Fruit fly (Drosophila melanogaster): Measurements from ENCODE around the gene Xport-A.

Xport-A gene

DNA sequence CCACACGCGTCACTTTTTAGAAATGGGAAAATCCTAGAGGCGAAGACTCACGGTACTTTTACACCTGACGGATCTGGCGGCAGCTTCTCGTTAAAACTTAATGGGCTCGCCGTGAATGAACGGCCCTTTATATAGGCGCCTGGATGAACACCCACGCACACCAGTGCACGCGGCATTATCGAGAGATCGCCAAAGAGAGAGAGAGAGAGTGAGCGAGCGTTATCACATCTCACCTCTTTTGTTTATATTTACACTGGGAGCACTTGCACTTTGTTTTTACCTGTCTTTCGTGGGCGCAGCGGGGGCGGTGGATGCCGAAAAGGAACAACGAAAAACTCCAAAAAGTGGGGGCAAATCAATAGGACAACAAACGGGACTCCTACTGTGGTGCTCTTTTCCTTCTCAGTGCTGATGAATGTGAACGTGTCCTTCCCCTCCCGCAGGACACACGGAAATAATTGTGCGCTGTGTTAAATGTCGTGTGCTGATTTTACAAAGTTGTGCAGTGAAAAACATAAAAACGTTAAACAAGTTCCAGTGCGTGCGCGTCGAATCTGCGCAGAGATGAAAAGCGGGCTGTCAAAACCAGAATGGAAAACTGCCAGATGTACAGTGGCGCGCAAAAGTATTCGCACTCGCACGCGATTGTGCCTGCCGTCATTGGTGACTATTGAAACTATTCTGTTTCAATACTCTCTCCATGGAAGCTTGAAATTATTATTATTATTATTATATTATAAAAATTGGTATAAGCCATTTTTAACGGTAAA is 39.9 kb downstream of the Xport-A start, which contains the start of gene Mrp5 (continued):
- no peak for TF ChIP-seq CHES-1-like (GFP tag; optimal IDR thresholded peaks at IDR 0.05)
- peak; percentile 38 for TF ChIP-seq ind (GFP tag; optimal IDR thresholded peaks at IDR 0.05)
- 0 out of 2 replicates have a peak, but pooled peaks have one; percentile 13 for TF ChIP-seq CG4730 (GFP tag; IDR thresholded peaks at IDR 0.05)
- TF ChIP-seq kah (GFP tag; optimal IDR thresholded peaks at IDR 0.05) = peak; percentile 42
- TF ChIP-seq CG2129 (GFP tag; IDR thresholded peaks at IDR 0.05; ENCODE audit: partially characterized antibody) = no peak
- TF ChIP-seq CG15073 (GFP tag; optimal IDR thresholded peaks at IDR 0.05) = no peak
- peak; percentile 89 for TF ChIP-seq row (GFP tag; IDR thresholded peaks at IDR 0.05)
- TF ChIP-seq Bteb2 (GFP tag; optimal IDR thresholded peaks at IDR 0.05) = peak; percentile 11
- no peak for TF ChIP-seq tup (GFP tag; optimal IDR thresholded peaks at IDR 0.05)
- no peak for TF ChIP-seq jigr1 (GFP tag; IDR thresholded peaks at IDR 0.05)
- TF ChIP-seq gcm (GFP tag; optimal IDR thresholded peaks at IDR 0.05) = no peak
- peak; percentile 4 for TF ChIP-seq CG10209 (GFP tag; optimal IDR thresholded peaks at IDR 0.05)
- TF ChIP-seq CG1792 (GFP tag; optimal IDR thresholded peaks at IDR 0.05) = no peak
- TF ChIP-seq bowl (GFP tag; IDR thresholded peaks at IDR 0.05) = no peak
- TF ChIP-seq br (optimal IDR thresholded peaks at IDR 0.05) = no peak
- no peak for TF ChIP-seq Elba2 (GFP tag; optimal IDR thresholded peaks at IDR 0.05)
- peak; percentile 91 for TF ChIP-seq sr (GFP tag; IDR thresholded peaks at IDR 0.05)
- TF ChIP-seq CG4707 (GFP tag; optimal IDR thresholded peaks at IDR 0.05) = no peak
- TF ChIP-seq tx (GFP tag; optimal IDR thresholded peaks at IDR 0.05) = no peak
- no peak for TF ChIP-seq CG9437 (GFP tag; optimal IDR thresholded peaks at IDR 0.05)
- no peak for TF ChIP-seq crp (GFP tag; optimal IDR thresholded peaks at IDR 0.05)
- TF ChIP-seq CG8359 (GFP tag; optimal IDR thresholded peaks at IDR 0.05; ENCODE audit: borderline replicate concordance) = peak; percentile 7
- no peak for TF ChIP-seq NC2β (GFP tag; optimal IDR thresholded peaks at IDR 0.05)
- peak; percentile 42 for TF ChIP-seq CG7556 (GFP tag; optimal IDR thresholded peaks at IDR 0.05)
- peak; percentile 21 for TF ChIP-seq CrebB (tag; optimal IDR thresholded peaks at IDR 0.05)
- no peak for TF ChIP-seq CG8944 (GFP tag; optimal IDR thresholded peaks at IDR 0.05)
- peak; percentile 68 for TF ChIP-seq Kr (GFP tag; optimal IDR thresholded peaks at IDR 0.05)
- no peak for TF ChIP-seq slou (GFP tag; optimal IDR thresholded peaks at IDR 0.05)
- TF ChIP-seq pho (GFP tag; optimal IDR thresholded peaks at IDR 0.05) = no peak
- peak; percentile 40 for TF ChIP-seq CG2678 (tag; optimal IDR thresholded peaks at IDR 0.05)
- peak; percentile 15 for TF ChIP-seq mam (GFP tag; optimal IDR thresholded peaks at IDR 0.05)
- TF ChIP-seq en (GFP tag; optimal IDR thresholded peaks at IDR 0.05) = no peak
- TF ChIP-seq CG4854 (GFP tag; optimal IDR thresholded peaks at IDR 0.05) = no peak
- no peak for TF ChIP-seq CkIIα-i1 (GFP tag; IDR thresholded peaks at IDR 0.05)
- TF ChIP-seq h (optimal IDR thresholded peaks at IDR 0.05) = no peak
- TF ChIP-seq ap (GFP tag; IDR thresholded peaks at IDR 0.05) = peak; percentile 28; the same call in 1 of the 2 replicates
- no peak for TF ChIP-seq yki (optimal IDR thresholded peaks at IDR 0.05)
- TF ChIP-seq HHEX (GFP tag; optimal IDR thresholded peaks at IDR 0.05) = peak; percentile 6
- peak; percentile 52; the same call in 1 of the 3 replicates for TF ChIP-seq dysf (GFP tag; IDR thresholded peaks at IDR 0.05)
- peak; percentile 64 for TF ChIP-seq CG17328 (GFP tag; IDR thresholded peaks at IDR 0.05)
- TF ChIP-seq grn (GFP tag; optimal IDR thresholded peaks at IDR 0.05) = peak; percentile 71
- peak; percentile 28 for TF ChIP-seq CG17385 (GFP tag; optimal IDR thresholded peaks at IDR 0.05)
- TF ChIP-seq zfh1 (GFP tag; IDR thresholded peaks at IDR 0.05) = peak; percentile 70
- TF ChIP-seq Doc2 (GFP tag; IDR thresholded peaks at IDR 0.05) = no peak
- TF ChIP-seq crol (GFP tag; IDR thresholded peaks at IDR 0.05) = peak; percentile 75
- TF ChIP-seq esg (GFP tag; conservative IDR thresholded peaks at IDR 0.05) = peak; percentile 26; the same call in 1 of the 2 replicates
- TF ChIP-seq wor (GFP tag; IDR thresholded peaks at IDR 0.05) = no peak
- peak; percentile 53; the same call in 1 of the 2 replicates for TF ChIP-seq CG14014 (GFP tag; IDR thresholded peaks at IDR 0.05)
- no peak for TF ChIP-seq ems (GFP tag; optimal IDR thresholded peaks at IDR 0.05)
- TF ChIP-seq lilli (GFP tag; optimal IDR thresholded peaks at IDR 0.05) = peak; percentile 26
- peak; percentile 24 for TF ChIP-seq gro (GFP tag; optimal IDR thresholded peaks at IDR 0.05)
- no peak; the same call in 1 of the 2 replicates for TF ChIP-seq CG10959 (GFP tag; IDR thresholded peaks at IDR 0.05)

Data from whole organism, embryonic.